Worm (Caenorhabditis elegans): ENCODE measurements around the gene W05B2.2.

DNA sequence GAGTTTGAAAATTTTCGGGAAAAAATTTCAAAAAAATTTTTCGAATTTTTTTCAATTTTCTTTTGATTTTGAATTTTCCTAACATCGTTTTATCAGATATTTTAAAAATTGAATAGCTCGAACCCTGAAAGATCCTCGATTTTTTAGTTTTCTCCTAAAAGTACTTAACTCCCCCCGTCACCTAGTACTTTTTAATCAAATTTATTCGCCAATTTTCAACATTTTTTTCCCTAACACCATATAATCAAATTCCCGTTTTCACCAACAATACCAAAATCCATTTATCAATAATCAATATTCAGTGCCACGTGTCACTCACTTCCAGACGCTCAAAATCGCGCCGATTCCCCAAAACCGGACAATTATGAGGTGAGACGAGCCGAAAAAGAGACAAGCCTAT, 45.4 kb upstream of the W05B2.2 start, which contains the start of gene kvs-4:
- TF ChIP-seq pqm-1 (tag; optimal IDR thresholded peaks at IDR 0.05) (no peak), ZK546.5 (tag; optimal IDR thresholded peaks at IDR 0.05) (no peak), pha-4 (tag; optimal IDR thresholded peaks at IDR 0.05) (no peak), unc-39 (tag; optimal IDR thresholded peaks at IDR 0.05) (no peak), mdl-1 (tag; optimal IDR thresholded peaks at IDR 0.05) (no peak), elt-3 (tag; optimal IDR thresholded peaks at IDR 0.05) (no peak), snpc-4 (tag; optimal IDR thresholded peaks at IDR 0.05) (no peak)

All from whole organism, L3 larva.